Worm (Caenorhabditis elegans) whole organism, late embryonic: Measurements from ENCODE around the gene F11F1.1.

Source experiments
- fkh-10 ChIP-seq: fragments of 150-350 bp; optimal IDR thresholded peaks from 2 replicates; lab custom pipeline; 2014; ENCODE audit warnings: missing biosample characterization, missing genetic modification reagents, missing genetic modification characterization
- lim-6 ChIP-seq: sonication (generic microtip); optimal IDR thresholded peaks from 2 replicates; lab custom pipeline; 2016; ENCODE audit warnings: missing genetic modification characterization, missing compliant biosample characterization
- pros-1 ChIP-seq: fragments of 150-350 bp; optimal IDR thresholded peaks from 2 replicates; lab custom pipeline; 2014; ENCODE audit warnings: missing biosample characterization, missing genetic modification reagents, missing genetic modification characterization
- rnt-1 ChIP-seq: sonication (generic microtip); optimal IDR thresholded peaks from 2 replicates; lab custom pipeline; 2016; ENCODE audit warnings: missing genetic modification characterization, missing compliant biosample characterization

ce11 chrIII:13381684-13382083 is 13.7 kb upstream of the F11F1.1 start:
- TF ChIP-seq pros-1 (tag; lab: Kevin White, UChicago) (no peak), lim-6 (tag; lab: Kevin White, UChicago) (no peak), rnt-1 (no peak), fkh-10 (no peak)
